Worm (Caenorhabditis elegans): ENCODE results near the gene tex-2.

DNA sequence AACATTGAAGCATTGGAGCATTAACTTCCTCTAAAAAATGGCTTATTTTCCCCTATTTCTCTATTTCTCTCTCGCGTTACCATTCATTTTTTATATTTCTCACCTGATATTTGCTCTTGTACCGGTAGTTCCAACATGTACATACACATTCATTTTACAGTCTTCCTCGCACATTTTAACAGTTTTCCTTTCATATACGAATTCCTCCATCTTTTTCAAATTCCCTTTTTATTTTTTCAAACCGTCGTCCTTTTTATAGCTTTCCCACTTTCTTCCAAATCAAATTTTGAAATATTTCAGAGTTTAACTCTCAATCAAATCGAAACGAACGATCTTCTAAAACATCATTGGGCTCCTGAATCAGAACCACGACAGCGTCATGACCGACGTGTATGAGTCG, 10.8 kb upstream of the tex-2 start, which contains the start of gene rfip-1:
- TF ChIP-seq nhr-10 (tag; optimal IDR thresholded peaks at IDR 0.05) (no peak), sma-3 (GFP tag; optimal IDR thresholded peaks at IDR 0.05) (no peak), ceh-82 (tag; optimal IDR thresholded peaks at IDR 0.05) (no peak), ZK546.5 (tag; optimal IDR thresholded peaks at IDR 0.05) (no peak), nhr-237 (tag; optimal IDR thresholded peaks at IDR 0.05) (no peak), egl-27 (tag; optimal IDR thresholded peaks at IDR 0.05) (no peak), nhr-77 (tag; optimal IDR thresholded peaks at IDR 0.05) (no peak), nhr-23 (tag; optimal IDR thresholded peaks at IDR 0.05) (no peak), nhr-11 (tag; optimal IDR thresholded peaks at IDR 0.05) (no peak), ztf-11 (tag; optimal IDR thresholded peaks at IDR 0.05) (no peak), lsy-2 (tag; optimal IDR thresholded peaks at IDR 0.05) (no peak)

Measured in whole organism, L2 larva.